Fruit fly (Drosophila melanogaster) whole organism, embryonic: Measurements from ENCODE around the gene CG10185.
A peak's percentile ranks its signal among the peaks of the same experiment; 100 is the strongest.

Experiments
- Ada2b ChIP-seq: fragments of 200-800 bp; sonication (Bioruptor generic); IDR thresholded peaks from 2 replicates; pipeline ENCODE4 v1.3.6; 2022; ENCODE audit warnings: missing biosample characterization, missing genetic modification characterization
- Atf3 ChIP-seq: fragments of 200-800 bp; sonication (Bioruptor generic); optimal IDR thresholded peaks from 3 replicates; lab custom pipeline; 2016; ENCODE audit warnings: missing biosample characterization, missing genetic modification characterization
- Awh ChIP-seq: fragments of 200-800 bp; sonication (Bioruptor generic); IDR thresholded peaks from 2 replicates; pipeline ENCODE4, ENCODE4 v1.3.6; 2022; ENCODE audit warnings: missing biosample characterization, missing genetic modification characterization
- Bgb ChIP-seq: fragments of 200-800 bp; sonication (Bioruptor generic); IDR thresholded peaks from 2 replicates; pipeline ENCODE4 v1.3.6; 2022; ENCODE audit warnings: missing biosample characterization, missing genetic modification characterization; ENCODE audit not compliant: partially characterized antibody
- CG10959 ChIP-seq: fragments of 200-800 bp; sonication (Bioruptor generic); IDR thresholded peaks from 2 replicates; pipeline ENCODE4 v1.3.6; 2022; ENCODE audit warnings: missing biosample characterization, missing genetic modification characterization
- CG12155 ChIP-seq: fragments of 200-800 bp; sonication (Bioruptor generic); optimal IDR thresholded peaks from 3 replicates; lab custom pipeline; 2016; ENCODE audit warnings: missing biosample characterization, missing genetic modification characterization
- CG14014 ChIP-seq: fragments of 200-800 bp; sonication (Bioruptor generic); IDR thresholded peaks from 2 replicates; pipeline ENCODE4 v1.3.6; 2022; ENCODE audit warnings: missing biosample characterization, missing genetic modification characterization
- CG17829 ChIP-seq: fragments of 200-800 bp; optimal IDR thresholded peaks from 2 replicates; lab custom pipeline; 2019; ENCODE audit warnings: missing biosample characterization, mild to moderate bottlenecking, missing genetic modification characterization, moderate library complexity
- CG18262 ChIP-seq: fragments of 200-800 bp; optimal IDR thresholded peaks from 3 replicates; lab custom pipeline; 2019; ENCODE audit warnings: missing biosample characterization, mild to moderate bottlenecking, missing genetic modification characterization, moderate library complexity
- CG2120 ChIP-seq: fragments of 200-800 bp; sonication (Bioruptor generic); optimal IDR thresholded peaks from 3 replicates; lab custom pipeline; 2016; ENCODE audit warnings: missing biosample characterization, missing genetic modification characterization
- CG2875 ChIP-seq: fragments of 200-800 bp; sonication (Bioruptor generic); optimal IDR thresholded peaks from 2 replicates; lab custom pipeline; 2017; ENCODE audit warnings: missing biosample characterization, mild to moderate bottlenecking, missing genetic modification characterization, missing genetic modification reagents
- CG4328 ChIP-seq: fragments of 200-800 bp; sonication (Bioruptor generic); optimal IDR thresholded peaks from 3 replicates; lab custom pipeline; 2017; ENCODE audit warnings: missing biosample characterization, missing genetic modification reagents, missing genetic modification characterization
- CG43689 ChIP-seq: fragments of 200-800 bp; sonication (Bioruptor generic); IDR thresholded peaks from 2 replicates; pipeline ENCODE4 v1.3.6; 2022; ENCODE audit warnings: missing biosample characterization, missing genetic modification characterization
- CG5245 ChIP-seq: fragments of 200-800 bp; sonication (Bioruptor generic); optimal IDR thresholded peaks from 3 replicates; lab custom pipeline; 2016; ENCODE audit warnings: missing biosample characterization, missing genetic modification characterization
- CG5953 ChIP-seq: fragments of 200-800 bp; sonication (Bioruptor generic); IDR thresholded peaks from 2 replicates; pipeline ENCODE4 v1.3.6; 2022; ENCODE audit warnings: missing biosample characterization, missing genetic modification characterization
- CG7357 ChIP-seq: fragments of 200-800 bp; sonication (Bioruptor generic); IDR thresholded peaks from 3 replicates; pipeline ENCODE4 v1.3.6; 2022; ENCODE audit warnings: missing biosample characterization, missing genetic modification characterization
- CG7745 ChIP-seq: fragments of 200-800 bp; sonication (Bioruptor generic); optimal IDR thresholded peaks from 2 replicates; lab custom pipeline; 2018; ENCODE audit warnings: missing biosample characterization, mild to moderate bottlenecking, missing genetic modification characterization, moderate library complexity
- CG8765 ChIP-seq: fragments of 200-800 bp; sonication (Bioruptor generic); IDR thresholded peaks from 2 replicates; pipeline ENCODE4 v1.3.6; 2022; ENCODE audit warnings: missing biosample characterization, missing genetic modification characterization
- CoRest ChIP-seq: fragments of 200-800 bp; sonication (Bioruptor generic); optimal IDR thresholded peaks from 3 replicates; lab custom pipeline; 2018; ENCODE audit warnings: missing biosample characterization, mild to moderate bottlenecking, missing genetic modification characterization, moderate library complexity
- Dll ChIP-seq: fragments of 200-800 bp; sonication (Bioruptor generic); IDR thresholded peaks from 4 replicates; pipeline ENCODE4 v1.3.6; 2022; ENCODE audit warnings: missing biosample characterization, missing genetic modification characterization; ENCODE audit not compliant: partially characterized antibody
- Eip74EF ChIP-seq, 2 experiments: fragments of 200-800 bp in 1 of 2; fragments of >200 bp in 1 of 2; sonication (Bioruptor generic) in 1 of 2; optimal IDR thresholded peaks; 2 replicates each; lab custom pipeline; 2017 to 2019; ENCODE audit warnings: missing biosample characterization in 2 of 2, missing genetic modification characterization in 2 of 2, mild to moderate bottlenecking in 1 of 2, moderate library complexity in 1 of 2
- HLHmδ ChIP-seq: fragments of 200-800 bp; sonication (Bioruptor generic); optimal IDR thresholded peaks from 2 replicates; lab custom pipeline; 2018; ENCODE audit warnings: missing biosample characterization, mild to moderate bottlenecking, missing genetic modification characterization, moderate library complexity
- Lim3 ChIP-seq: fragments of 200-800 bp; sonication (Bioruptor generic); IDR thresholded peaks from 2 replicates; pipeline ENCODE4 v1.3.6; 2022; ENCODE audit warnings: missing biosample characterization, missing genetic modification characterization
- Mes4 ChIP-seq: fragments of 200-800 bp; sonication (Bioruptor generic); optimal IDR thresholded peaks from 2 replicates; lab custom pipeline; 2016; ENCODE audit warnings: missing biosample characterization, missing genetic modification characterization
- Mrtf ChIP-seq: fragments of 200-800 bp; sonication (Bioruptor generic); IDR thresholded peaks from 3 replicates; pipeline ENCODE4 v1.3.6; 2022; ENCODE audit warnings: missing biosample characterization, missing genetic modification characterization
- Nf-YA ChIP-seq: fragments of 200-800 bp; sonication (Bioruptor generic); IDR thresholded peaks from 2 replicates; pipeline ENCODE4 v1.3.6; 2022; ENCODE audit warnings: missing biosample characterization, missing genetic modification characterization
- Rx ChIP-seq: fragments of 200-800 bp; sonication (Bioruptor generic); IDR thresholded peaks from 2 replicates; pipeline ENCODE4 v1.3.6; 2022; ENCODE audit warnings: missing biosample characterization, missing genetic modification characterization
- Sox100B ChIP-seq: fragments of 200-800 bp; sonication (Bioruptor generic); optimal IDR thresholded peaks from 3 replicates; lab custom pipeline; 2018; ENCODE audit warnings: missing biosample characterization, mild to moderate bottlenecking, missing genetic modification characterization
- Trl ChIP-seq, 3 experiments: fragments of >200 bp in 2 of 3; fragments of 200-800 bp in 1 of 3; sonication (Bioruptor generic) in 1 of 3; optimal IDR thresholded peaks; 2 replicates in 1 of 3; 3 replicates in 2 of 3; lab custom pipeline; 2016 to 2017; ENCODE audit warnings: missing biosample characterization in 1 of 3, missing genetic modification characterization in 1 of 3
- YL-1 ChIP-seq: fragments of 200-800 bp; sonication (Bioruptor generic); optimal IDR thresholded peaks from 3 replicates; lab custom pipeline; 2017; ENCODE audit warnings: missing biosample characterization, mild to moderate bottlenecking, missing genetic modification characterization
- abd-A ChIP-seq: fragments of 200-800 bp; sonication (Bioruptor generic); optimal IDR thresholded peaks from 3 replicates; lab custom pipeline; 2019; ENCODE audit warnings: missing biosample characterization, mild to moderate bottlenecking, missing genetic modification characterization, moderate library complexity
- ash1 ChIP-seq: fragments of 200-800 bp; sonication (Bioruptor generic); optimal IDR thresholded peaks from 2 replicates; lab custom pipeline; 2018; ENCODE audit warnings: missing biosample characterization, mild to moderate bottlenecking, missing genetic modification characterization
- bbx ChIP-seq: fragments of 200-800 bp; sonication (Bioruptor generic); IDR thresholded peaks from 2 replicates; pipeline ENCODE4 v1.3.6; 2022; ENCODE audit warnings: missing biosample characterization, missing genetic modification characterization; ENCODE audit not compliant: partially characterized antibody
- chinmo ChIP-seq: fragments of 200-800 bp; sonication (Bioruptor generic); IDR thresholded peaks from 4 replicates; pipeline ENCODE4 v1.3.6; 2022; ENCODE audit warnings: missing biosample characterization, missing genetic modification characterization; ENCODE audit not compliant: partially characterized antibody
- crp ChIP-seq, 2 experiments: fragments of 200-800 bp; sonication (Bioruptor generic); optimal IDR thresholded peaks; 2 replicates in 1 of 2; 3 replicates in 1 of 2; lab custom pipeline; 2017; ENCODE audit warnings: missing biosample characterization in 2 of 2, missing genetic modification characterization in 2 of 2, mild to moderate bottlenecking in 1 of 2, moderate library complexity in 1 of 2
- cwo ChIP-seq: fragments of 200-800 bp; sonication (Bioruptor generic); optimal IDR thresholded peaks from 3 replicates; lab custom pipeline; 2017; ENCODE audit warnings: missing biosample characterization, missing genetic modification characterization, mild to moderate bottlenecking, moderate library complexity, missing genetic modification reagents
- da ChIP-seq: fragments of 200-800 bp; sonication (Bioruptor generic); optimal IDR thresholded peaks from 2 replicates; lab custom pipeline; 2016; ENCODE audit warnings: missing biosample characterization, missing genetic modification characterization
- emc ChIP-seq: fragments of 200-800 bp; sonication (Bioruptor generic); optimal IDR thresholded peaks from 2 replicates; lab custom pipeline; 2016; ENCODE audit warnings: missing biosample characterization, missing genetic modification characterization
- gcm2 ChIP-seq: fragments of 200-800 bp; sonication (Bioruptor generic); optimal IDR thresholded peaks from 2 replicates; lab custom pipeline; 2016; ENCODE audit warnings: missing biosample characterization, missing genetic modification characterization
- hkb ChIP-seq, 2 experiments: fragments of 200-800 bp in 1 of 2; fragments of >200 bp in 1 of 2; sonication (Bioruptor generic) in 1 of 2; IDR thresholded peaks in 1 of 2; optimal IDR thresholded peaks in 1 of 2; 2 replicates each; pipeline versions ENCODE4 v1.3.6 to Lab custom; 2017 to 2022; ENCODE audit warnings: missing biosample characterization in 1 of 2, missing genetic modification characterization in 1 of 2
- nau ChIP-seq: fragments of 200-800 bp; sonication (Bioruptor generic); optimal IDR thresholded peaks from 3 replicates; lab custom pipeline; 2017; ENCODE audit warnings: missing biosample characterization, mild to moderate bottlenecking, missing genetic modification characterization, missing genetic modification reagents
- psq ChIP-seq: fragments of 200-800 bp; sonication (Bioruptor generic); optimal IDR thresholded peaks from 2 replicates; lab custom pipeline; 2017; ENCODE audit warnings: missing biosample characterization, missing genetic modification characterization
- rib ChIP-seq: fragments of 200-800 bp; sonication (Bioruptor generic); IDR thresholded peaks from 2 replicates; pipeline ENCODE4 v1.3.6; 2022; ENCODE audit warnings: missing biosample characterization, missing genetic modification characterization
- scrt ChIP-seq: fragments of 200-800 bp; sonication (Bioruptor generic); optimal IDR thresholded peaks from 2 replicates; lab custom pipeline; 2018; ENCODE audit warnings: missing biosample characterization, mild to moderate bottlenecking, missing genetic modification characterization, moderate library complexity
- slou ChIP-seq: fragments of 200-800 bp; sonication (Bioruptor generic); optimal IDR thresholded peaks from 3 replicates; lab custom pipeline; 2016; ENCODE audit warnings: missing biosample characterization, missing genetic modification characterization
- toy ChIP-seq: fragments of 200-800 bp; sonication (Bioruptor generic); IDR thresholded peaks from 2 replicates; pipeline ENCODE4 v1.3.6; 2022; ENCODE audit warnings: missing biosample characterization, missing genetic modification characterization
- zfh1 ChIP-seq: fragments of 200-800 bp; sonication (Bioruptor generic); IDR thresholded peaks from 3 replicates; pipeline ENCODE4 v1.3.6; 2022; ENCODE audit warnings: missing biosample characterization, missing genetic modification characterization

CG10185 gene

DNA sequence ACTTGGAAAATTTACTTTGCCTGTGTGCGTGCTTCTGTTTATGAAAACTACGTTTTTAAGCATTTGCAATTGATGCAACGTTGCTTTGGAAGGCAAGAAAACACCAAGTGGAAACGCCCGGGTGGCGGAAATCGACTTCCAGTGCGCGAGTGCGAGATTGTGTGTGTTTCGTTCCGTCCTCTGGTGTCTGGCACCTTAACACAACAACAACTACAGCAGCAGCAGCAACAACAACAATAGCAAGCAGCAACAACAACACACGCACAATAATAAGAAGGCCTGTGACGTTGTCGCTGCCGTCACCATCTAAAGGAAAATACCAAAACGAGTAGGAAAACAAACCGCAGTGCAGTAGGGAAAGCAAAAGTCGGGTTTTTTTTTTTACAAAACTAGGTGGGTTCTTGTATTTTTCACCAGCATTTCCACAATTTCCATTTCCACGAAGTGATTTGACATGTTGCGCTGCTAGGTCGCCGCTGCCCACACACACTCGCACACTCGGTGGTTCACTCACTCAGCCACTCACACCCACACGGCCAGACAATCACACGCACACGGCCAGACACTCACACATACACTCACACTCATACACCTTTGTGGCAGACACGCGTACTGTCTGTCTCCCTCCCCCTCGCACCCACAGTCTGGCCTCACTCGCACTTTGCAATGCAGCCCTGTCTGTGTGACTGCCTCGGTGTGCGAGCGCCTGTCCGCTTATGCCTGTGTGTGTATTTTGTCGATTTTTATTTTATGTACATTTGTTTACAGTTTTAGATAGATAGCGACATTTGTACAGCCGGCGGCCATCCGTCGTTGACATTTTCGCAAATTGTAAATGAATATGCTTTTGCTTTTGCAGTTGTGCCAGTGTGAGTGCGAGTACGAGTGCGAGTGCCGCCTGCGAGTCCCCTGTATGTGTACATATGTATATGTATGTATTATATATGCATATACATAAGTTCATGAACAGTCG is 32.2 kb upstream of the CG10185 start (continued):
- peak; percentile 65; the same call in 1 of the 2 replicates for TF ChIP-seq Bgb
- no peak for TF ChIP-seq Sox100B (GFP tag; lab: Kevin White, UChicago)
- no peak for TF ChIP-seq emc
- no peak for TF ChIP-seq Eip74EF (GFP tag; optimal IDR thresholded peaks at IDR 0.05; lab: Kevin White, UChicago)
- TF ChIP-seq Awh (GFP tag; lab: Robert Waterston, UW) = peak; percentile 19; the same call in 1 of the 2 replicates
- TF ChIP-seq CG18262 (tag; lab: Kevin White, UChicago) = no peak
- TF ChIP-seq ash1 (GFP tag; lab: Kevin White, UChicago) = peak; percentile 74
- no peak for TF ChIP-seq CG12155
- TF ChIP-seq zfh1 = 0 out of 3 replicates have a peak, but pooled peaks have one; percentile 46
- TF ChIP-seq CG4328 = peak; percentile 22
- TF ChIP-seq rib (GFP tag; lab: Robert Waterston, UW) = peak; percentile 87
- TF ChIP-seq CG5245 (GFP tag; lab: Kevin White, UChicago) = no peak
- peak; percentile 6 for TF ChIP-seq YL-1 (GFP tag; lab: Kevin White, UChicago)
- peak; percentile 28 for TF ChIP-seq CG2875 (GFP tag; lab: Kevin White, UChicago)
- TF ChIP-seq abd-A (tag; lab: Kevin White, UChicago) = no peak
- no peak for TF ChIP-seq CG14014 (GFP tag; lab: Robert Waterston, UW)
- no peak for TF ChIP-seq slou (GFP tag; lab: Kevin White, UChicago)
- TF ChIP-seq CG7357 (GFP tag; lab: Robert Waterston, UW) = no peak
- no peak for TF ChIP-seq bbx
- peak; percentile 51 for TF ChIP-seq cwo
- no peak for TF ChIP-seq hkb (optimal IDR thresholded peaks at IDR 0.05; lab: Kevin White, UChicago)
- 0 out of 2 replicates have a peak, but pooled peaks have one; percentile 8 for TF ChIP-seq hkb (GFP tag; IDR thresholded peaks at IDR 0.05; lab: Robert Waterston, UW)
- TF ChIP-seq HLHmδ (GFP tag; lab: Kevin White, UChicago) = peak; percentile 93
- no peak for TF ChIP-seq Mes4 (GFP tag; lab: Kevin White, UChicago)
- TF ChIP-seq CG2120 (GFP tag; lab: Kevin White, UChicago) = peak; percentile 8
- TF ChIP-seq Lim3 (GFP tag; lab: Robert Waterston, UW) = no peak
- TF ChIP-seq CoRest (tag; lab: Kevin White, UChicago) = no peak
- TF ChIP-seq psq (GFP tag; lab: Kevin White, UChicago) = no peak
- TF ChIP-seq gcm2 (GFP tag; lab: Kevin White, UChicago) = peak; percentile 28
- peak; percentile 35; the same call in 1 of the 2 replicates for TF ChIP-seq CG8765
- peak; percentile 16 for TF ChIP-seq nau (GFP tag; lab: Kevin White, UChicago)
- TF ChIP-seq Rx (GFP tag; lab: Robert Waterston, UW) = no peak
- TF ChIP-seq CG17829 (tag; lab: Kevin White, UChicago) = peak; percentile 49
- TF ChIP-seq CG7745 (tag; lab: Kevin White, UChicago) = no peak
- TF ChIP-seq scrt (GFP tag; lab: Kevin White, UChicago) = peak; percentile 18
- no peak for TF ChIP-seq Trl (optimal IDR thresholded peaks at IDR 0.05; lab: Kevin White, UChicago)
- TF ChIP-seq Trl (GFP tag; optimal IDR thresholded peaks at IDR 0.05; lab: Kevin White, UChicago) = no peak
- TF ChIP-seq Nf-YA (GFP tag; lab: Robert Waterston, UW) = no peak
- TF ChIP-seq Dll = 0 out of 4 replicates have a peak, but pooled peaks have one; percentile 54
- peak in 1 of 2 experiments; percentile 4 for TF ChIP-seq crp (GFP tag; optimal IDR thresholded peaks at IDR 0.05; lab: Kevin White, UChicago)
- no peak for TF ChIP-seq CG43689 (GFP tag; lab: Robert Waterston, UW)
- no peak for TF ChIP-seq CG10959 (GFP tag; lab: Robert Waterston, UW)
- no peak for TF ChIP-seq CG5953 (GFP tag; lab: Robert Waterston, UW)
- TF ChIP-seq Mrtf = no peak
- no peak for TF ChIP-seq Ada2b (GFP tag; lab: Robert Waterston, UW)
- TF ChIP-seq da (GFP tag; lab: Kevin White, UChicago) = peak; percentile 51
- no peak for TF ChIP-seq Atf3 (GFP tag; lab: Kevin White, UChicago)
- TF ChIP-seq toy (GFP tag; lab: Robert Waterston, UW) = no peak
- TF ChIP-seq chinmo (GFP tag; lab: Robert Waterston, UW) = peak; percentile 100
